Fruit fly (Drosophila melanogaster): ENCODE data around the gene Gdi.

DNA sequence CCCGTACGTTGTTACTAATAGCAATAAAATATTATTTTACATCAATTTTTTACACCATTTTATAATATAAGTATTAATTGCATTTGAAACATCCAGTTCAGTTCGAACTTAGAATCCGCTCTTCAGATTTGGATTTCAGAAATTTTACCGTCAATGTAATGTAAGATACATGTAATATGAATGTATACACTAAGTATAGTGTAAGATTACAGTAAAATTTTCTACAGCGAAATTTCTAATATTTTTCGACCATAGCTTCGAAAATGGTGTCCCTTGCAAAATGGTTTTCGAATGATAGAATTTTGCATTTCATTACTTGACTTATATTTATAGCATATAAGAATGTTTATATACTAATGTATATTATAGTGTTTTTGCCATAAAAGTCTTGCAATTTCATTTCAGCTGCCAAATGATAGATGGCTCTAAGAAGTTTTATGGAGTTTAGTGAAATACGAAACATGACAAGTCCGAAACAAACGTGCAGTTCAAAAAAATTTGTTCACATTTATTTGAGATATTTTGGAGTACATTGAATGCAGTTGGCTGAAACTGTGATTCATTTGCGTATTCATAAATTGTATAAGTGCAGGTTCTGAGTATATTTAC lies 30.1 kb downstream of the Gdi start:
- peak in 1 of 2 experiments; percentile 49 for TF ChIP-seq CTCF (optimal IDR thresholded peaks at IDR 0.05)
- TF ChIP-seq CG8478 (optimal IDR thresholded peaks at IDR 0.05): no peak

Measured in S2 (cell line).